Worm (Caenorhabditis elegans) whole organism, L4 larva: ENCODE results near the gene F53A9.1.

ENCODE experiments used
- skn-1 ChIP-seq: fragments of 150-350 bp; optimal IDR thresholded peaks from 2 replicates; lab custom pipeline; 2014; ENCODE audit warnings: missing biosample characterization, missing genetic modification characterization
- zag-1 ChIP-seq: fragments of 150-350 bp; optimal IDR thresholded peaks from 2 replicates; lab custom pipeline; 2014; ENCODE audit warnings: missing biosample characterization, missing genetic modification characterization

ce11 chrX:8752546-8752945 is 41.2 kb downstream of the F53A9.1 start:
- TF ChIP-seq zag-1 (tag; lab: Kevin White, UChicago): no peak
- no peak for TF ChIP-seq skn-1 (tag; lab: Kevin White, UChicago)
